Worm (Caenorhabditis elegans) whole organism, young adult: Measurements from ENCODE around the gene klo-2.

Experiments
- D2030.7 ChIP-seq: fragments of 200-800 bp; sonication (Bioruptor generic); IDR thresholded peaks from 2 replicates; pipeline ENCODE4 v1.3.6; 2022; ENCODE audit warnings: missing genetic modification reagents, missing genetic modification characterization, missing compliant biosample characterization
- T26A5.8 ChIP-seq: sonication (generic microtip); optimal IDR thresholded peaks from 2 replicates; lab custom pipeline; 2016; ENCODE audit warnings: missing genetic modification characterization, missing compliant biosample characterization
- Y56A3A.18 ChIP-seq: fragments of 200-800 bp; sonication (Bioruptor generic); IDR thresholded peaks from 2 replicates; pipeline ENCODE4 v1.3.6; 2022; ENCODE audit warnings: missing genetic modification reagents, missing genetic modification characterization, missing compliant biosample characterization
- attf-5 ChIP-seq: fragments of 200-800 bp; sonication (Bioruptor generic); optimal IDR thresholded peaks from 2 replicates; lab custom pipeline; 2018; ENCODE audit warnings: mild to moderate bottlenecking, missing genetic modification characterization, missing compliant biosample characterization
- cebp-1 ChIP-seq, 2 experiments: fragments of 200-800 bp in 1 of 2; sonication (Bioruptor generic) in 1 of 2; sonication (generic microtip) in 1 of 2; IDR thresholded peaks in 1 of 2; optimal IDR thresholded peaks in 1 of 2; 2 replicates each; pipeline versions ENCODE4 v1.3.6 to Lab custom; 2017 to 2022; ENCODE audit warnings: missing compliant biosample characterization in 2 of 2, missing genetic modification characterization in 2 of 2, mild to moderate bottlenecking in 1 of 2, missing genetic modification reagents in 1 of 2, moderate library complexity in 1 of 2
- egrh-3 ChIP-seq: fragments of 200-800 bp; sonication (Bioruptor generic); IDR thresholded peaks from 2 replicates; pipeline ENCODE4 v1.3.6; 2022; ENCODE audit warnings: missing genetic modification reagents, missing genetic modification characterization, missing compliant biosample characterization
- lag-1 ChIP-seq: fragments of 200-800 bp; sonication (Bioruptor generic); IDR thresholded peaks from 2 replicates; pipeline ENCODE4 v1.3.6; 2022; ENCODE audit warnings: missing genetic modification reagents, missing genetic modification characterization, missing compliant biosample characterization
- rec-8 ChIP-seq, 2 experiments: sonication (generic microtip); optimal IDR thresholded peaks; 2 replicates each; lab custom pipeline; 2016; ENCODE audit warnings: mild to moderate bottlenecking in 2 of 2, missing genetic modification characterization in 2 of 2, missing genetic modification reagents in 2 of 2, missing genotype in 2 of 2, missing biosample characterization in 1 of 2, missing compliant biosample characterization in 1 of 2, moderate library complexity in 1 of 2
- unc-62 ChIP-seq: fragments of 150-350 bp; optimal IDR thresholded peaks from 2 replicates; lab custom pipeline; 2014; ENCODE audit warnings: missing biosample characterization, missing genetic modification reagents, missing genetic modification characterization

DNA sequence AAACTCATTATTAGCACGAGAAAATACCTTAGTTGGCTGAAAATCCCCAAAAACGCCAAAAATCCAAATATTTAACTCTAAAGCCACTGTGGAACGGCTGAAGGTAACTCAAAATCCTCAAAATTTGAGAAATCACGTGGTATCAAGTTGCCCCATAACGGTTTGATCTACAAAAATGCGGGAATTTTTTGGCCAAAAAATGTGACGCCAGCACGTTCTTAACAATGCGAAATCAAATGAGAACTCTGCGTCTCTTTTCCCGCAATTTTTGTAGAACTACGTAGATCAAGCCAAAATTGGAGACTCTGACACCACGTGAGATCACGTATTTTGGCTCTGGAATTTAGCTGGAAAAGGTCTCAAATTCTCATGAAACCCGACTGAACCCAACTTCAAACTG lies 28.8 kb downstream of the klo-2 start:
- no peak for TF ChIP-seq rec-8 (tag; optimal IDR thresholded peaks at IDR 0.05; lab: Kevin White, UChicago)
- no peak for TF ChIP-seq Y56A3A.18
- no peak for TF ChIP-seq egrh-3 (GFP tag; lab: Robert Waterston, UW)
- TF ChIP-seq lag-1 (GFP tag; lab: Robert Waterston, UW), result no peak
- TF ChIP-seq T26A5.8 (tag; lab: Kevin White, UChicago), result no peak
- no peak for TF ChIP-seq D2030.7 (GFP tag; lab: Robert Waterston, UW)
- no peak for TF ChIP-seq unc-62 (GFP tag; lab: Kevin White, UChicago)
- TF ChIP-seq attf-5 (GFP tag; lab: Kevin White, UChicago), result no peak
- no peak for TF ChIP-seq cebp-1 (GFP tag; IDR thresholded peaks at IDR 0.05; lab: Robert Waterston, UW)
- TF ChIP-seq cebp-1 (tag; optimal IDR thresholded peaks at IDR 0.05; lab: Kevin White, UChicago), result no peak
